Worm (Caenorhabditis elegans) whole organism, mixed stage, embryonic: ENCODE measurements around the gene C26E6.1.

Source experiments
- M03D4.4 ChIP-seq: sonication (generic microtip); optimal IDR thresholded peaks from 2 replicates; lab custom pipeline; 2017; ENCODE audit warnings: mild to moderate bottlenecking, missing genetic modification characterization, missing compliant biosample characterization
- bed-3 ChIP-seq: fragments of 200-800 bp; sonication (Bioruptor generic); optimal IDR thresholded peaks from 3 replicates; lab custom pipeline; 2018; ENCODE audit warnings: mild to moderate bottlenecking, missing genetic modification characterization, moderate library complexity, missing compliant biosample characterization
- lin-32 ChIP-seq: fragments of 200-800 bp; sonication (Bioruptor generic); optimal IDR thresholded peaks from 2 replicates; lab custom pipeline; 2018; ENCODE audit warnings: mild to moderate bottlenecking, missing genetic modification characterization, missing compliant biosample characterization
- nhr-76 ChIP-seq: sonication (generic microtip); optimal IDR thresholded peaks from 2 replicates; lab custom pipeline; 2017; ENCODE audit warnings: missing biosample characterization, missing genetic modification characterization
- pha-4 ChIP-seq: fragments of 150-350 bp; optimal IDR thresholded peaks from 2 replicates; lab custom pipeline; 2018; ENCODE audit warnings: missing biosample characterization, missing genetic modification reagents, missing genetic modification characterization
- unc-120 ChIP-seq: sonication (generic microtip); optimal IDR thresholded peaks from 2 replicates; lab custom pipeline; 2017; ENCODE audit warnings: missing genetic modification characterization, missing compliant biosample characterization; ENCODE audit not compliant: poor library complexity, severe bottlenecking

C26E6.1 gene

DNA sequence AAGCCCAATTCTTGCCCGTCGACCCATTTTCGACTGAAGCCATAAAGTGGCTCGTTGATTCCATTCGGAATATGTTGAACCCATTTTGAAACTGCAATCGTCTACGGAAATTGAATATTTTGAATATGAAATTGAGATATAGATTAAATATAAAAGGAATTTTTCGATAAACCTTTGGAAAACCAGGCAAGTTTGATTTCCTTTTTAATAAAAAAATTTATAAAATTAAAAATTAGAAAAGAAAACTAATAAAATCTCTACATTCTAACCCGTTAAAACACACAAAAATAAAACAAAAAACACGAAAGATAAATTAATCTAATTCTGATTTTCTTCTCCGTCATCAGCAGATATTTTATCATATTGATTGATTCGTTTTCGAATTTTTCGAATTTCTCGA is 50.2 kb downstream of the C26E6.1 start, which contains the start of gene R144.12:
Gene R144.12 (minus strand): TSS at position 101 of the 400 bp plus-strand sequence.
- no peak for TF ChIP-seq nhr-76
- TF ChIP-seq M03D4.4 = no peak
- no peak for TF ChIP-seq unc-120 (tag; lab: Kevin White, UChicago)
- TF ChIP-seq pha-4 = no peak
- TF ChIP-seq lin-32 (GFP tag; lab: Kevin White, UChicago) = no peak
- TF ChIP-seq bed-3 (GFP tag; lab: Kevin White, UChicago) = no peak
